Fruit fly (Drosophila melanogaster) whole organism, embryonic: ENCODE measurements around the gene Fgop2.

ENCODE experiments used
- Bteb2 ChIP-seq: fragments of 200-800 bp; sonication (Bioruptor generic); optimal IDR thresholded peaks from 2 replicates; lab custom pipeline; 2016; ENCODE audit warnings: missing biosample characterization, missing genetic modification characterization
- CG10267 ChIP-seq: fragments of 200-800 bp; sonication (Bioruptor generic); optimal IDR thresholded peaks from 2 replicates; lab custom pipeline; 2018; ENCODE audit warnings: missing biosample characterization, mild to moderate bottlenecking, missing genetic modification characterization, moderate library complexity
- CG10462 ChIP-seq: fragments of 200-800 bp; sonication (Bioruptor generic); optimal IDR thresholded peaks from 2 replicates; lab custom pipeline; 2016; ENCODE audit warnings: missing biosample characterization, missing genetic modification characterization
- CG10565 ChIP-seq: fragments of 200-800 bp; sonication (Bioruptor generic); optimal IDR thresholded peaks from 3 replicates; lab custom pipeline; 2016; ENCODE audit warnings: missing biosample characterization, mild to moderate bottlenecking, missing genetic modification characterization
- CG11093 ChIP-seq: fragments of 200-800 bp; sonication (Bioruptor generic); IDR thresholded peaks from 3 replicates; pipeline ENCODE4 v1.3.6; 2022; ENCODE audit warnings: missing biosample characterization, missing genetic modification characterization
- CG12071 ChIP-seq: fragments of 200-800 bp; sonication (Bioruptor generic); optimal IDR thresholded peaks from 3 replicates; lab custom pipeline; 2018; ENCODE audit warnings: missing biosample characterization, mild to moderate bottlenecking, missing genetic modification characterization
- CG13775 ChIP-seq: fragments of 200-800 bp; sonication (Bioruptor generic); optimal IDR thresholded peaks from 3 replicates; lab custom pipeline; 2017; ENCODE audit warnings: missing biosample characterization, mild to moderate bottlenecking, missing genetic modification characterization
- CG15269 ChIP-seq: fragments of 200-800 bp; sonication (Bioruptor generic); optimal IDR thresholded peaks from 2 replicates; lab custom pipeline; 2018; ENCODE audit warnings: missing biosample characterization, mild to moderate bottlenecking, missing genetic modification characterization, moderate library complexity
- CG17829 ChIP-seq: fragments of 200-800 bp; optimal IDR thresholded peaks from 2 replicates; lab custom pipeline; 2019; ENCODE audit warnings: missing biosample characterization, mild to moderate bottlenecking, missing genetic modification characterization, moderate library complexity
- CG30403 ChIP-seq: fragments of 200-800 bp; sonication (Bioruptor generic); optimal IDR thresholded peaks from 3 replicates; lab custom pipeline; 2016; ENCODE audit warnings: missing biosample characterization, missing genetic modification characterization
- CG3163 ChIP-seq: fragments of 200-800 bp; sonication (Bioruptor generic); optimal IDR thresholded peaks from 3 replicates; lab custom pipeline; 2016; ENCODE audit warnings: missing biosample characterization, missing genetic modification characterization
- CG3407 ChIP-seq: fragments of 200-800 bp; sonication (Bioruptor generic); optimal IDR thresholded peaks from 2 replicates; lab custom pipeline; 2018; ENCODE audit warnings: missing biosample characterization, mild to moderate bottlenecking, missing genetic modification characterization
- CG6689 ChIP-seq: fragments of 200-800 bp; sonication (Bioruptor generic); IDR thresholded peaks from 2 replicates; pipeline ENCODE4 v1.3.6; 2022; ENCODE audit warnings: missing biosample characterization, missing genetic modification characterization
- CG6765 ChIP-seq: fragments of 200-800 bp; sonication (Bioruptor generic); optimal IDR thresholded peaks from 3 replicates; lab custom pipeline; 2017; ENCODE audit warnings: missing biosample characterization, mild to moderate bottlenecking, missing genetic modification characterization
- CG8924 ChIP-seq: fragments of 200-800 bp; optimal IDR thresholded peaks from 3 replicates; lab custom pipeline; 2019; ENCODE audit warnings: missing biosample characterization, mild to moderate bottlenecking, missing genetic modification characterization, moderate library complexity
- CG9215 ChIP-seq: fragments of 200-800 bp; sonication (Bioruptor generic); IDR thresholded peaks from 2 replicates; pipeline ENCODE4 v1.3.6; 2022; ENCODE audit warnings: missing biosample characterization, missing genetic modification characterization
- Camta ChIP-seq: fragments of 200-800 bp; sonication (Bioruptor generic); optimal IDR thresholded peaks from 2 replicates; lab custom pipeline; 2016; ENCODE audit warnings: missing biosample characterization, missing genetic modification characterization
- CoRest ChIP-seq: fragments of 200-800 bp; sonication (Bioruptor generic); optimal IDR thresholded peaks from 3 replicates; lab custom pipeline; 2018; ENCODE audit warnings: missing biosample characterization, mild to moderate bottlenecking, missing genetic modification characterization, moderate library complexity
- Elba2 ChIP-seq: fragments of 200-800 bp; sonication (Bioruptor generic); optimal IDR thresholded peaks from 3 replicates; lab custom pipeline; 2016; ENCODE audit warnings: missing biosample characterization, missing genetic modification characterization
- GATAe ChIP-seq: fragments of 200-800 bp; sonication (Bioruptor generic); conservative IDR thresholded peaks from 2 replicates; pipeline ENCODE4 v1.3.6; 2022; ENCODE audit warnings: missing biosample characterization, missing genetic modification characterization
- HLHmδ ChIP-seq: fragments of 200-800 bp; sonication (Bioruptor generic); optimal IDR thresholded peaks from 2 replicates; lab custom pipeline; 2018; ENCODE audit warnings: missing biosample characterization, mild to moderate bottlenecking, missing genetic modification characterization, moderate library complexity
- Hr51 ChIP-seq, 2 experiments: fragments of 200-800 bp; sonication (Bioruptor generic); optimal IDR thresholded peaks; 2 replicates in 1 of 2; 3 replicates in 1 of 2; lab custom pipeline; 2016 to 2018; ENCODE audit warnings: missing biosample characterization in 2 of 2, missing genetic modification characterization in 2 of 2, mild to moderate bottlenecking in 1 of 2, moderate library complexity in 1 of 2
- Hr78 ChIP-seq, 2 experiments: fragments of 200-800 bp in 1 of 2; fragments of >200 bp in 1 of 2; sonication (Bioruptor generic) in 1 of 2; optimal IDR thresholded peaks; 2 replicates each; lab custom pipeline; 2017 to 2019; ENCODE audit warnings: missing biosample characterization in 2 of 2, missing genetic modification characterization in 2 of 2, mild to moderate bottlenecking in 1 of 2, moderate library complexity in 1 of 2
- Kr ChIP-seq: fragments of 200-800 bp; sonication (Bioruptor generic); optimal IDR thresholded peaks from 2 replicates; lab custom pipeline; 2017; ENCODE audit warnings: missing biosample characterization, mild to moderate bottlenecking, missing genetic modification characterization
- Mes4 ChIP-seq: fragments of 200-800 bp; sonication (Bioruptor generic); optimal IDR thresholded peaks from 2 replicates; lab custom pipeline; 2016; ENCODE audit warnings: missing biosample characterization, missing genetic modification characterization
- Myb ChIP-seq: fragments of 200-800 bp; sonication (Bioruptor generic); optimal IDR thresholded peaks from 2 replicates; lab custom pipeline; 2016; ENCODE audit warnings: missing biosample characterization, missing genetic modification characterization
- NC2α ChIP-seq: fragments of 200-800 bp; sonication (Bioruptor generic); optimal IDR thresholded peaks from 2 replicates; lab custom pipeline; 2016; ENCODE audit warnings: missing biosample characterization, missing genetic modification characterization
- Pdp1 ChIP-seq, 2 experiments: fragments of 200-800 bp; sonication (Bioruptor generic); optimal IDR thresholded peaks; 3 replicates each; lab custom pipeline; 2016; ENCODE audit warnings: missing biosample characterization in 2 of 2, missing genetic modification characterization in 2 of 2, mild to moderate bottlenecking in 1 of 2, moderate library complexity in 1 of 2
- Ptx1 ChIP-seq: fragments of 200-800 bp; sonication (Bioruptor generic); IDR thresholded peaks from 2 replicates; pipeline ENCODE4 v1.3.6; 2022; ENCODE audit warnings: missing biosample characterization, missing genetic modification characterization
- Rfx ChIP-seq: fragments of 200-800 bp; sonication (Bioruptor generic); IDR thresholded peaks from 2 replicates; pipeline ENCODE4 v1.3.6; 2022; ENCODE audit warnings: missing biosample characterization, missing genetic modification characterization
- Vsx1 ChIP-seq: fragments of 200-800 bp; sonication (Bioruptor generic); optimal IDR thresholded peaks from 2 replicates; lab custom pipeline; 2017; ENCODE audit warnings: missing biosample characterization, mild to moderate bottlenecking, missing genetic modification characterization, missing genetic modification reagents
- Xbp1 ChIP-seq: fragments of 200-800 bp; sonication (Bioruptor generic); optimal IDR thresholded peaks from 3 replicates; lab custom pipeline; 2016; ENCODE audit warnings: missing biosample characterization, mild to moderate bottlenecking, missing genetic modification characterization
- ara ChIP-seq: fragments of 200-800 bp; sonication (Bioruptor generic); IDR thresholded peaks from 2 replicates; pipeline ENCODE4 v1.3.6; 2022; ENCODE audit warnings: missing biosample characterization, missing genetic modification characterization
- az2 ChIP-seq: fragments of 200-800 bp; sonication (Bioruptor generic); optimal IDR thresholded peaks from 3 replicates; lab custom pipeline; 2016; ENCODE audit warnings: missing biosample characterization, missing genetic modification characterization
- cato ChIP-seq: fragments of 200-800 bp; sonication (Bioruptor generic); optimal IDR thresholded peaks from 2 replicates; lab custom pipeline; 2016; ENCODE audit warnings: missing biosample characterization, missing genetic modification characterization, borderline replicate concordance
- chif ChIP-seq, 2 experiments: fragments of 200-800 bp; sonication (Bioruptor generic); optimal IDR thresholded peaks; 3 replicates each; lab custom pipeline; 2016; ENCODE audit warnings: missing biosample characterization in 2 of 2, missing genetic modification characterization in 2 of 2
- crc ChIP-seq: fragments of 200-800 bp; sonication (Bioruptor generic); optimal IDR thresholded peaks from 2 replicates; lab custom pipeline; 2016; ENCODE audit warnings: missing biosample characterization, missing genetic modification characterization
- cwo ChIP-seq: fragments of 200-800 bp; sonication (Bioruptor generic); optimal IDR thresholded peaks from 3 replicates; lab custom pipeline; 2017; ENCODE audit warnings: missing biosample characterization, missing genetic modification characterization, mild to moderate bottlenecking, moderate library complexity, missing genetic modification reagents
- dm ChIP-seq: fragments of 200-800 bp; sonication (Bioruptor generic); optimal IDR thresholded peaks from 3 replicates; lab custom pipeline; 2016; ENCODE audit warnings: missing biosample characterization, missing genetic modification characterization
- ems ChIP-seq: fragments of 200-800 bp; sonication (Bioruptor generic); optimal IDR thresholded peaks from 3 replicates; lab custom pipeline; 2016; ENCODE audit warnings: missing biosample characterization, missing genetic modification characterization
- fd96Cb ChIP-seq: fragments of 200-800 bp; sonication (Bioruptor generic); optimal IDR thresholded peaks from 2 replicates; lab custom pipeline; 2018; ENCODE audit warnings: missing biosample characterization, mild to moderate bottlenecking, missing genetic modification characterization, moderate library complexity
- gsb ChIP-seq: fragments of 200-800 bp; sonication (Bioruptor generic); IDR thresholded peaks from 2 replicates; pipeline ENCODE4 v1.3.6; 2022; ENCODE audit warnings: missing biosample characterization, missing genetic modification characterization
- ham ChIP-seq: fragments of 200-800 bp; sonication (Bioruptor generic); IDR thresholded peaks from 2 replicates; pipeline ENCODE4 v1.3.6; 2022; ENCODE audit warnings: missing biosample characterization, missing genetic modification characterization
- kni ChIP-seq: fragments of 200-800 bp; sonication (Bioruptor generic); optimal IDR thresholded peaks from 3 replicates; lab custom pipeline; 2017; ENCODE audit warnings: mild to moderate bottlenecking, missing biosample characterization, missing genetic modification reagents, missing genetic modification characterization
- lab ChIP-seq: fragments of 200-800 bp; sonication (Bioruptor generic); optimal IDR thresholded peaks from 3 replicates; lab custom pipeline; 2017; ENCODE audit warnings: missing biosample characterization, missing genetic modification characterization, mild to moderate bottlenecking, moderate library complexity, missing genetic modification reagents
- otp ChIP-seq: fragments of 200-800 bp; sonication (Bioruptor generic); IDR thresholded peaks from 3 replicates; pipeline ENCODE4, ENCODE4 v1.3.6; 2022; ENCODE audit warnings: missing biosample characterization, missing genetic modification characterization
- phol ChIP-seq: fragments of 200-800 bp; sonication (Bioruptor generic); optimal IDR thresholded peaks from 3 replicates; lab custom pipeline; 2018; ENCODE audit warnings: missing biosample characterization, mild to moderate bottlenecking, missing genetic modification characterization, moderate library complexity
- sd ChIP-seq: fragments of 200-800 bp; sonication (Bioruptor generic); optimal IDR thresholded peaks from 3 replicates; lab custom pipeline; 2018; ENCODE audit warnings: missing biosample characterization, mild to moderate bottlenecking, missing genetic modification characterization, moderate library complexity
- slp2 ChIP-seq: fragments of 200-800 bp; sonication (Bioruptor generic); optimal IDR thresholded peaks from 2 replicates; lab custom pipeline; 2016; ENCODE audit warnings: missing biosample characterization, missing genetic modification characterization
- wdn ChIP-seq: fragments of 200-800 bp; sonication (Bioruptor generic); IDR thresholded peaks from 2 replicates; pipeline ENCODE4 v1.3.6; 2022; ENCODE audit warnings: missing biosample characterization, missing genetic modification characterization
- wor ChIP-seq: fragments of 200-800 bp; sonication (Bioruptor generic); IDR thresholded peaks from 2 replicates; pipeline ENCODE4 v1.3.6; 2022; ENCODE audit warnings: missing biosample characterization, missing genetic modification characterization
- yki ChIP-seq: fragments of >200 bp; optimal IDR thresholded peaks from 3 replicates; lab custom pipeline; 2018
- zfh1 ChIP-seq: fragments of 200-800 bp; sonication (Bioruptor generic); IDR thresholded peaks from 3 replicates; pipeline ENCODE4 v1.3.6; 2022; ENCODE audit warnings: missing biosample characterization, missing genetic modification characterization

Fgop2 gene

DNA sequence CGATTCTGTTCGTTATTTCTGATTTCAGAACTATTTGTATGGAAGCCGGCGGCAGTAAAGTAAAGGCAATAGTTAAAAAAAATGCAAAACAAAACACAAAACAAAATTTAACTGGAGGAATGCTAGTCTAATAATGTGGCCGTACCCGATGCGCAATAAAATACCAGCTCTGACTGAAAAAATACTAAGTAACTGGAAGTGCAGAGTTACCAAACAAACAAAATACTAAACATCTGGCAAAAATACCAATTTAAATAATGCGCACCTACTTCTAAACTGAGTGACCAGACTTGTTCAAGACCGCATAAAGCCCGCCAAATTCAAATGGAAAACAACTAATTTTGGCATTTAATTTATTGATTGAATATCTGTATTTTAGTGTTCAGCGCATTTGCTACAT is 31.1 kb downstream of the Fgop2 start, which contains the start of gene Wee1 (continued):
- TF ChIP-seq Mes4 (GFP tag; lab: Kevin White, UChicago) (no peak), CG6765 (GFP tag; lab: Kevin White, UChicago) (no peak), Hr51 (GFP tag; optimal IDR thresholded peaks at IDR 0.05; lab: Kevin White, UChicago) (no peak), Hr78 (GFP tag; optimal IDR thresholded peaks at IDR 0.05; lab: Kevin White, UChicago) (no peak), GATAe (GFP tag; lab: Robert Waterston, UW) (no peak), CG10267 (tag; lab: Kevin White, UChicago) (peak; percentile 60), chif (GFP tag; optimal IDR thresholded peaks at IDR 0.05; lab: Kevin White, UChicago) (no peak), CG3163 (GFP tag; lab: Kevin White, UChicago) (no peak), Ptx1 (GFP tag; lab: Robert Waterston, UW) (no peak), lab (GFP tag; lab: Kevin White, UChicago) (no peak), Myb (GFP tag; lab: Kevin White, UChicago) (peak; percentile 60), crc (no peak), Xbp1 (GFP tag; lab: Kevin White, UChicago) (no peak), zfh1 (GFP tag; lab: Robert Waterston, UW) (no peak), wor (GFP tag; lab: Robert Waterston, UW) (no peak), dm (peak; percentile 52), phol (tag; lab: Kevin White, UChicago) (peak; percentile 40), CoRest (tag; lab: Kevin White, UChicago) (no peak), cato (GFP tag; lab: Kevin White, UChicago) (no peak), CG17829 (tag; lab: Kevin White, UChicago) (peak; percentile 50), CG13775 (GFP tag; lab: Kevin White, UChicago) (no peak), gsb (GFP tag; lab: Robert Waterston, UW) (no peak), kni (GFP tag; lab: Kevin White, UChicago) (no peak), yki (lab: Kevin White, UChicago) (no peak), ara (no peak), CG10462 (GFP tag; lab: Kevin White, UChicago) (no peak), HLHmδ (no peak), fd96Cb (no peak), CG9215 (no peak), CG15269 (tag; lab: Kevin White, UChicago) (no peak), CG30403 (no peak), Elba2 (GFP tag; lab: Kevin White, UChicago) (peak; percentile 30), Bteb2 (GFP tag; lab: Kevin White, UChicago) (no peak), CG3407 (no peak), otp (GFP tag; lab: Robert Waterston, UW) (no peak), cwo (GFP tag; lab: Kevin White, UChicago) (no peak)

DNA sequence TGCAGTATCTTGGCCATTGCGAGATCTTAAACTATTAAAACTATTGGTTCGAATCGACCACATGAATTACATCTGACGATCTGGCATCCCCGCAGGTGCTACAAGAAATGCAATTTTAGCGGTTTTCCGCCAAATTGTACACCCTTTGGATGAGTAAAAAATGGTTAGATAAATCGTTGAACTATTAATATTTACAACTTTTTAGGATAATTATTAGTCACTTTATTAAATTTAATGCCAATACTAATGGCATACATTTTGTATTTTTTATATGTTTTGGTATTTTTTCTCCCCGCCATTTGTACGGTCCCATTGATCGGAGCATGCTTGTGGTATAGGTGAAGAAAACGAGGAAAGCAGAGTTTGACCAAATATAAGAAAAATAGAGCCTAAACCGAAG is 37.3 kb downstream of the Fgop2 start, which contains the start of the genes Polr1F and Rat1:
TSS of gene Polr1F (minus strand) at position 84 of the 400 bp plus-strand sequence.
TSS of gene Rat1 (plus strand) at position 323 of the 400 bp plus-strand sequence.
- TF ChIP-seq CG6689 (no peak), CG8924 (tag; lab: Kevin White, UChicago) (peak; percentile 39), ham (no peak), CG12071 (GFP tag; lab: Kevin White, UChicago) (no peak), Vsx1 (GFP tag; lab: Kevin White, UChicago) (no peak), Kr (GFP tag; lab: Kevin White, UChicago) (no peak), Camta (GFP tag; lab: Kevin White, UChicago) (peak; percentile 28), wdn (GFP tag; lab: Robert Waterston, UW) (no peak), slp2 (no peak), NC2α (GFP tag; lab: Kevin White, UChicago) (no peak), Pdp1 (GFP tag; optimal IDR thresholded peaks at IDR 0.05; lab: Kevin White, UChicago) (peak; percentile 5 to 45), CG10565 (GFP tag; lab: Kevin White, UChicago) (no peak), CG11093 (GFP tag; lab: Robert Waterston, UW) (no peak), ems (GFP tag; lab: Kevin White, UChicago) (no peak), Rfx (GFP tag; lab: Robert Waterston, UW) (no peak), sd (tag; lab: Kevin White, UChicago) (no peak), az2 (GFP tag; lab: Kevin White, UChicago) (peak; percentile 21)
